Fruit fly (Drosophila melanogaster) whole organism, adult: Measurements from ENCODE around the gene nonA.

Experiments
- CG11617 ChIP-seq: fragments of 200-800 bp; sonication (Bioruptor generic); optimal IDR thresholded peaks from 2 replicates; lab custom pipeline; 2017; ENCODE audit warnings: mild to moderate bottlenecking, missing biosample characterization, missing genetic modification reagents, missing genetic modification characterization
- CG12768 ChIP-seq: fragments of 200-800 bp; sonication (Bioruptor generic); optimal IDR thresholded peaks from 2 replicates; lab custom pipeline; 2017; ENCODE audit warnings: missing biosample characterization, missing genetic modification characterization, mild to moderate bottlenecking, moderate library complexity, missing genetic modification reagents
- CG14711 ChIP-seq: fragments of 200-800 bp; sonication (Bioruptor generic); optimal IDR thresholded peaks from 2 replicates; lab custom pipeline; 2018; ENCODE audit warnings: missing biosample characterization, mild to moderate bottlenecking, missing genetic modification characterization, moderate library complexity
- CG1620 ChIP-seq: fragments of 200-800 bp; sonication (Bioruptor generic); optimal IDR thresholded peaks from 2 replicates; lab custom pipeline; 2016; ENCODE audit warnings: missing biosample characterization, missing genetic modification characterization
- CG33017 ChIP-seq: fragments of 200-800 bp; sonication (Bioruptor generic); optimal IDR thresholded peaks from 2 replicates; lab custom pipeline; 2018; ENCODE audit warnings: missing biosample characterization, mild to moderate bottlenecking, missing genetic modification characterization, moderate library complexity
- CG5204 ChIP-seq: fragments of 200-800 bp; sonication (Bioruptor generic); optimal IDR thresholded peaks from 2 replicates; lab custom pipeline; 2016; ENCODE audit warnings: missing biosample characterization, missing genetic modification characterization
- CG7045 ChIP-seq: fragments of 200-800 bp; sonication (Bioruptor generic); optimal IDR thresholded peaks from 2 replicates; lab custom pipeline; 2017; ENCODE audit warnings: missing biosample characterization, mild to moderate bottlenecking, missing genetic modification characterization
- CG7101 ChIP-seq: fragments of 200-800 bp; sonication (Bioruptor generic); optimal IDR thresholded peaks from 2 replicates; lab custom pipeline; 2018; ENCODE audit warnings: missing biosample characterization, mild to moderate bottlenecking, missing genetic modification characterization, moderate library complexity
- Clk ChIP-seq: fragments of 200-800 bp; sonication (Bioruptor generic); optimal IDR thresholded peaks from 2 replicates; lab custom pipeline; 2017; ENCODE audit warnings: missing biosample characterization, missing genetic modification characterization
- Crg-1 ChIP-seq: fragments of 200-800 bp; sonication (Bioruptor generic); optimal IDR thresholded peaks from 2 replicates; lab custom pipeline; 2016; ENCODE audit warnings: missing biosample characterization, missing genetic modification characterization
- Hr96 ChIP-seq: fragments of 200-800 bp; sonication (Bioruptor generic); optimal IDR thresholded peaks from 2 replicates; lab custom pipeline; 2016; ENCODE audit warnings: missing biosample characterization, missing genetic modification characterization
- Mnt ChIP-seq: fragments of 200-800 bp; sonication (Bioruptor generic); optimal IDR thresholded peaks from 2 replicates; lab custom pipeline; 2016; ENCODE audit warnings: missing biosample characterization, mild to moderate bottlenecking, missing genetic modification characterization
- bab1 ChIP-seq: fragments of 200-800 bp; sonication (Bioruptor generic); optimal IDR thresholded peaks from 3 replicates; lab custom pipeline; 2019; ENCODE audit warnings: missing biosample characterization, mild to moderate bottlenecking, missing genetic modification characterization, moderate library complexity
- cic ChIP-seq: fragments of 200-800 bp; sonication (Bioruptor generic); optimal IDR thresholded peaks from 2 replicates; lab custom pipeline; 2017; ENCODE audit warnings: missing biosample characterization, mild to moderate bottlenecking, missing genetic modification characterization, moderate library complexity
- cnc ChIP-seq, 2 experiments: fragments of >200 bp; optimal IDR thresholded peaks; 2 replicates each; lab custom pipeline; 2017
- kay ChIP-seq: fragments of 200-800 bp; sonication (Bioruptor generic); peaks from one replicate; lab custom pipeline; 2016; ENCODE audit warnings: missing biosample characterization, missing genetic modification characterization, borderline replicate concordance
- ovo ChIP-seq: fragments of 200-800 bp; sonication (Bioruptor generic); optimal IDR thresholded peaks from 2 replicates; lab custom pipeline; 2016; ENCODE audit warnings: missing biosample characterization, missing genetic modification characterization
- pad ChIP-seq: fragments of 200-800 bp; sonication (Bioruptor generic); optimal IDR thresholded peaks from 3 replicates; lab custom pipeline; 2017; ENCODE audit warnings: missing biosample characterization, missing genetic modification characterization, mild to moderate bottlenecking, moderate library complexity, missing genetic modification reagents
- tj ChIP-seq: fragments of 200-800 bp; sonication (Bioruptor generic); optimal IDR thresholded peaks from 3 replicates; lab custom pipeline; 2017; ENCODE audit warnings: missing biosample characterization, mild to moderate bottlenecking, missing genetic modification characterization, moderate library complexity
- toe ChIP-seq: fragments of 200-800 bp; sonication (Bioruptor generic); optimal IDR thresholded peaks from 2 replicates; lab custom pipeline; 2016; ENCODE audit warnings: missing biosample characterization, missing genetic modification characterization

The nonA gene

dm6 chrX:16374059-16374458 is 12.7 kb downstream of the nonA start:
- TF ChIP-seq pad (GFP tag; lab: Kevin White, UChicago) (peak; percentile 20), CG1620 (no peak), CG5204 (GFP tag; lab: Kevin White, UChicago) (no peak), kay (GFP tag; lab: Kevin White, UChicago) (peak; percentile 58), Clk (no peak), CG14711 (tag; lab: Kevin White, UChicago) (no peak), cic (GFP tag; lab: Kevin White, UChicago) (no peak), cnc (optimal IDR thresholded peaks at IDR 0.05; lab: Kevin White, UChicago) (no peak), toe (GFP tag; lab: Kevin White, UChicago) (no peak)

- TF ChIP-seq CG1620 (peak; percentile 46), cnc (optimal IDR thresholded peaks at IDR 0.05; lab: Kevin White, UChicago) (no peak), CG14711 (tag; lab: Kevin White, UChicago) (peak; percentile 73), Crg-1 (GFP tag; lab: Kevin White, UChicago) (peak; percentile 77), pad (GFP tag; lab: Kevin White, UChicago) (peak; percentile 41), ovo (GFP tag; lab: Kevin White, UChicago) (peak; percentile 63), CG5204 (GFP tag; lab: Kevin White, UChicago) (no peak), CG7045 (GFP tag; lab: Kevin White, UChicago) (peak; percentile 38), CG11617 (peak; percentile 11), kay (GFP tag; lab: Kevin White, UChicago) (peak; percentile 94), CG33017 (tag; lab: Kevin White, UChicago) (peak; percentile 50), bab1 (GFP tag; lab: Kevin White, UChicago) (no peak), toe (GFP tag; lab: Kevin White, UChicago) (no peak), Clk (no peak), CG7101 (tag; lab: Kevin White, UChicago) (peak; percentile 89), Mnt (no peak), CG12768 (GFP tag; lab: Kevin White, UChicago) (no peak), tj (GFP tag; lab: Kevin White, UChicago) (peak; percentile 38), cic (GFP tag; lab: Kevin White, UChicago) (peak; percentile 10), Hr96 (no peak)
Measured at dm6 chrX:16383667-16384515, 22.5 kb downstream of the nonA start.

- TF ChIP-seq tj (GFP tag; lab: Kevin White, UChicago) (peak; percentile 32), cnc (optimal IDR thresholded peaks at IDR 0.05; lab: Kevin White, UChicago) (no peak), Mnt (peak; percentile 3), CG14711 (tag; lab: Kevin White, UChicago) (peak; percentile 61), ovo (GFP tag; lab: Kevin White, UChicago) (peak; percentile 60), toe (GFP tag; lab: Kevin White, UChicago) (peak; percentile 67), pad (GFP tag; lab: Kevin White, UChicago) (peak; percentile 58), CG5204 (GFP tag; lab: Kevin White, UChicago) (peak; percentile 38), CG7045 (GFP tag; lab: Kevin White, UChicago) (peak; percentile 21), CG1620 (peak; percentile 69), cic (GFP tag; lab: Kevin White, UChicago) (no peak), bab1 (GFP tag; lab: Kevin White, UChicago) (no peak), CG7101 (tag; lab: Kevin White, UChicago) (peak; percentile 75), Crg-1 (GFP tag; lab: Kevin White, UChicago) (peak; percentile 76), CG12768 (GFP tag; lab: Kevin White, UChicago) (peak; percentile 48), Clk (no peak), kay (GFP tag; lab: Kevin White, UChicago) (no peak), Hr96 (no peak), CG11617 (peak; percentile 53), CG33017 (tag; lab: Kevin White, UChicago) (peak; percentile 24)
Measured at dm6 chrX:16384843-16385726, 23.7 kb downstream of the nonA start, which contains the start of the genes CG9992 and CG4239. TSS of gene CG9992 (minus strand) at chrX:16384908. TSS of gene CG4239 (plus strand) at chrX:16385278.

dm6 chrX:16385942-16386392 is 24.6 kb downstream of the nonA start:
- TF ChIP-seq kay (GFP tag; lab: Kevin White, UChicago) = no peak
- peak; percentile 25 for TF ChIP-seq CG14711 (tag; lab: Kevin White, UChicago)
- TF ChIP-seq CG7101 (tag; lab: Kevin White, UChicago) = peak; percentile 36
- TF ChIP-seq Hr96 = no peak
- peak; percentile 8 for TF ChIP-seq pad (GFP tag; lab: Kevin White, UChicago)
- peak; percentile 8 for TF ChIP-seq tj (GFP tag; lab: Kevin White, UChicago)
- TF ChIP-seq CG11617 = peak; percentile 22
- no peak for TF ChIP-seq ovo (GFP tag; lab: Kevin White, UChicago)
- peak; percentile 53 for TF ChIP-seq CG12768 (GFP tag; lab: Kevin White, UChicago)

dm6 chrX:16391397-16391796 is 30.0 kb downstream of the nonA start, which contains the start of the genes TH1 and mei-41:
TSS of gene TH1 (minus strand) at chrX:16391438.
TSS of gene mei-41 (plus strand) at chrX:16391698.
- TF ChIP-seq CG7101 (tag; lab: Kevin White, UChicago) (peak; percentile 89), Hr96 (no peak), CG7045 (GFP tag; lab: Kevin White, UChicago) (peak; percentile 65), CG12768 (GFP tag; lab: Kevin White, UChicago) (peak; percentile 59), bab1 (GFP tag; lab: Kevin White, UChicago) (peak; percentile 86), toe (GFP tag; lab: Kevin White, UChicago) (no peak), pad (GFP tag; lab: Kevin White, UChicago) (peak; percentile 63), Mnt (peak; percentile 68), cnc (optimal IDR thresholded peaks at IDR 0.05; lab: Kevin White, UChicago) (no peak), Crg-1 (GFP tag; lab: Kevin White, UChicago) (peak; percentile 58), kay (GFP tag; lab: Kevin White, UChicago) (no peak), CG1620 (peak; percentile 67), CG33017 (tag; lab: Kevin White, UChicago) (peak; percentile 48), CG14711 (tag; lab: Kevin White, UChicago) (peak; percentile 85), CG11617 (peak; percentile 81), ovo (GFP tag; lab: Kevin White, UChicago) (peak; percentile 62), cic (GFP tag; lab: Kevin White, UChicago) (no peak), Clk (peak; percentile 64), CG5204 (GFP tag; lab: Kevin White, UChicago) (no peak), tj (GFP tag; lab: Kevin White, UChicago) (peak; percentile 61)
